Worm (Caenorhabditis elegans): Measurements from ENCODE around the gene F11D5.1.

ce11 chrX:3343620-3344197 lies 10.8 kb downstream of the F11D5.1 start:
- TF ChIP-seq unc-39 (tag; optimal IDR thresholded peaks at IDR 0.05) (no peak), snpc-4 (tag; optimal IDR thresholded peaks at IDR 0.05) (no peak), nhr-11 (tag; optimal IDR thresholded peaks at IDR 0.05) (no peak), nhr-6 (tag; optimal IDR thresholded peaks at IDR 0.05) (no peak), R02D3.7 (tag; optimal IDR thresholded peaks at IDR 0.05) (no peak), egl-27 (tag; optimal IDR thresholded peaks at IDR 0.05) (no peak), blmp-1 (tag; optimal IDR thresholded peaks at IDR 0.05; ENCODE audit: insufficient read depth) (no peak)
